Fruit fly (Drosophila melanogaster): ENCODE results near the gene CG8814.

DNA sequence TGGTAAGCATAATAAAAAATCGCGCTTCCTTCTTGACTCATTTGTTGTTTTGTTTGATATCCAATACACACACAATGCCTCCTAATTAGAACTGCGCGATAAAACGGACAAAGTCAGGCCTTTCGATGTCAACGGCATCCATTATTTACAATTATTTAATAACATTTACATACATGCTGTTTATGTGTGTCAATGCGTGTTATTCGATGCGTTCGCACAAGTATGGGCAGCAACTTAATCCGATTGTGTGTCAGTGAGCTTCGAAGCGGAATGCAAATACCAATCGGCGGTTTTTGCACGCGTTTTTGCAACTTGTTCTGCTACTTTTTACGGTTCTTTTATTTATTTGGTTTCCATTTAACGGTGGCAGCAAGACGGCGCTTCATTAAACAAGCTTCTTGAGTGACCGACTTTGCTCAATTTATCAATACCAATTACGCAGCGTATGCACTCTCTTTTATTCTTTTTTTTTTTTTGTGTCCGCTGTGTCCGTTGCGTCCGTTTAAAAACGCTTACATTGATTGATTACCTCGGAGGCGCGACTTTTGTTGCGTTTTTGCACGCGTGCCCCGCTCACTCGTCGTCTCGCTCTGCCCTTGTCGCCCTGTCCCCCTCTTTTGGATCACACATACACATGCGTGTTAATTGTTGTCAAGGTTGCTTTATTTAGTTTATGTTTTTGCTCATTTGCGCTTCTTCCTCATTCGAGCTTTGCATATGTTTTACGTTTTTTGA lies 29.8 kb downstream of the CG8814 start:
- TF ChIP-seq Clk (GFP tag; optimal IDR thresholded peaks at IDR 0.05) = no peak
- TF ChIP-seq cnc (optimal IDR thresholded peaks at IDR 0.05) = no peak
